Fruit fly (Drosophila melanogaster) whole organism: Measurements from ENCODE around the gene lab.

Experiments
- Dll ChIP-seq: fragments of >200 bp; optimal IDR thresholded peaks from 2 replicates; lab custom pipeline; 2017
- psq ChIP-seq: fragments of >200 bp; optimal IDR thresholded peaks from 2 replicates; lab custom pipeline; 2017
- usp ChIP-seq: fragments of >200 bp; optimal IDR thresholded peaks from 2 replicates; lab custom pipeline; 2017; ENCODE audit warnings: missing biosample characterization, missing genetic modification characterization, mixed read lengths

- TF ChIP-seq psq (lab: Kevin White, UChicago) (no peak), usp (GFP tag; lab: Kevin White, UChicago) (no peak), Dll (lab: Kevin White, UChicago) (no peak)
Measured at dm6 chr3R:6674548-6674947, 3.8 kb downstream of the lab start.
